Worm (Caenorhabditis elegans) whole organism, L4 larva: ENCODE data around the gene lin-12.

ENCODE experiments used
- F37D6.2 ChIP-seq: sonication (generic microtip); optimal IDR thresholded peaks from 2 replicates; lab custom pipeline; 2016; ENCODE audit warnings: mild to moderate bottlenecking, missing genetic modification characterization, missing compliant biosample characterization
- Y105C5A.15 ChIP-seq: fragments of 200-800 bp; sonication (Bioruptor generic); IDR thresholded peaks from 2 replicates; pipeline ENCODE4 v1.3.6; 2022; ENCODE audit warnings: missing genetic modification characterization, missing compliant biosample characterization
- Y48G9A.11 ChIP-seq: fragments of 200-800 bp; sonication (Bioruptor generic); IDR thresholded peaks from 2 replicates; pipeline ENCODE4 v1.3.6; 2022; ENCODE audit warnings: missing genetic modification reagents, missing genetic modification characterization, missing compliant biosample characterization
- ceh-32 ChIP-seq: sonication (generic microtip); optimal IDR thresholded peaks from 2 replicates; lab custom pipeline; 2016; ENCODE audit warnings: mild to moderate bottlenecking, missing genetic modification characterization, missing compliant biosample characterization; ENCODE audit not compliant: poor library complexity
- ceh-44 ChIP-seq: fragments of 200-800 bp; sonication (Bioruptor generic); IDR thresholded peaks from 2 replicates; pipeline ENCODE4 v1.3.6; 2022; ENCODE audit warnings: missing genetic modification reagents, missing genetic modification characterization, missing compliant biosample characterization
- ceh-82 ChIP-seq: sonication (generic microtip); optimal IDR thresholded peaks from 2 replicates; lab custom pipeline; 2017; ENCODE audit warnings: missing biosample characterization, missing genetic modification characterization
- ces-1 ChIP-seq: fragments of 150-350 bp; sonication (generic microtip); optimal IDR thresholded peaks from 4 replicates; lab custom pipeline; 2014; ENCODE audit warnings: missing biosample characterization, missing genetic modification reagents, missing genetic modification characterization
- daf-8 ChIP-seq: fragments of 200-800 bp; sonication (Bioruptor generic); IDR thresholded peaks from 2 replicates; pipeline ENCODE4 v1.3.6; 2022; ENCODE audit warnings: missing genetic modification characterization, missing compliant biosample characterization
- dmd-9 ChIP-seq: fragments of 200-800 bp; sonication (Bioruptor generic); IDR thresholded peaks from 2 replicates; pipeline ENCODE4 v1.3.6; 2022; ENCODE audit warnings: missing genetic modification reagents, missing genetic modification characterization, missing compliant biosample characterization
- dpl-1 ChIP-seq: fragments of 150-350 bp; optimal IDR thresholded peaks from 2 replicates; lab custom pipeline; 2014; ENCODE audit warnings: missing biosample characterization, missing genetic modification reagents, missing genetic modification characterization
- dve-1 ChIP-seq: sonication (generic microtip); optimal IDR thresholded peaks from 2 replicates; lab custom pipeline; 2017; ENCODE audit warnings: antibody characterized with exemption, mild to moderate bottlenecking, missing genetic modification characterization, missing compliant biosample characterization; ENCODE audit not compliant: insufficient read depth
- fkh-10 ChIP-seq: fragments of 150-350 bp; optimal IDR thresholded peaks from 2 replicates; lab custom pipeline; 2014; ENCODE audit warnings: missing biosample characterization, missing genetic modification reagents, missing genetic modification characterization
- hlh-30 ChIP-seq: sonication (generic microtip); optimal IDR thresholded peaks from 2 replicates; lab custom pipeline; 2017; ENCODE audit warnings: antibody characterized with exemption, mild to moderate bottlenecking, missing genetic modification characterization, missing compliant biosample characterization; ENCODE audit not compliant: insufficient read depth
- jun-1 ChIP-seq: fragments of 150-350 bp; optimal IDR thresholded peaks from 2 replicates; lab custom pipeline; 2014; ENCODE audit warnings: missing biosample characterization, missing genetic modification reagents, missing genetic modification characterization
- lin-1 ChIP-seq: fragments of 200-800 bp; sonication (Bioruptor generic); IDR thresholded peaks from 2 replicates; pipeline ENCODE4 v1.3.6; 2022; ENCODE audit warnings: missing genetic modification reagents, missing genetic modification characterization, missing compliant biosample characterization
- lin-13 ChIP-seq: fragments of 150-350 bp; optimal IDR thresholded peaks from 2 replicates; lab custom pipeline; 2014; ENCODE audit warnings: missing biosample characterization, missing genetic modification reagents, missing genetic modification characterization
- lin-15B ChIP-seq: fragments of 150-350 bp; sonication (generic microtip); optimal IDR thresholded peaks from 3 replicates; lab custom pipeline; 2014; ENCODE audit warnings: missing biosample characterization, missing genetic modification characterization
- lin-29 ChIP-seq: fragments of 200-800 bp; sonication (Bioruptor generic); IDR thresholded peaks from 2 replicates; pipeline ENCODE4 v1.3.6; 2022; ENCODE audit warnings: missing genetic modification reagents, missing genetic modification characterization, missing compliant biosample characterization
- lin-38 ChIP-seq: fragments of 200-800 bp; sonication (Bioruptor generic); IDR thresholded peaks from 2 replicates; pipeline ENCODE4 v1.3.6; 2022; ENCODE audit warnings: missing genetic modification reagents, missing genetic modification characterization, missing compliant biosample characterization
- madf-9 ChIP-seq: fragments of 200-800 bp; sonication (Bioruptor generic); conservative IDR thresholded peaks from 2 replicates; pipeline ENCODE4 v1.3.6; 2022; ENCODE audit warnings: missing genetic modification reagents, missing genetic modification characterization, missing compliant biosample characterization
- mes-2 ChIP-seq: sonication (generic microtip); optimal IDR thresholded peaks from 2 replicates; lab custom pipeline; 2016; ENCODE audit warnings: missing genotype, mild to moderate bottlenecking, missing genetic modification characterization, missing compliant biosample characterization; ENCODE audit not compliant: poor library complexity, severe bottlenecking
- nhr-6 ChIP-seq: fragments of 150-350 bp; optimal IDR thresholded peaks from 2 replicates; lab custom pipeline; 2014; ENCODE audit warnings: missing biosample characterization, missing genetic modification characterization
- nhr-77 ChIP-seq: fragments of 150-350 bp; optimal IDR thresholded peaks from 2 replicates; lab custom pipeline; 2014; ENCODE audit warnings: missing biosample characterization, missing genetic modification characterization
- php-3 ChIP-seq: fragments of 200-800 bp; sonication (Bioruptor generic); IDR thresholded peaks from 2 replicates; pipeline ENCODE4 v1.3.6; 2022; ENCODE audit warnings: missing genetic modification reagents, missing genetic modification characterization, missing compliant biosample characterization
- rbr-2 ChIP-seq: sonication (generic microtip); optimal IDR thresholded peaks from 2 replicates; lab custom pipeline; 2016; ENCODE audit warnings: missing genotype, missing genetic modification characterization, missing compliant biosample characterization
- sdz-12 ChIP-seq: fragments of 200-800 bp; sonication (Bioruptor generic); optimal IDR thresholded peaks from 2 replicates; lab custom pipeline; 2018; ENCODE audit warnings: mild to moderate bottlenecking, missing genetic modification characterization, missing compliant biosample characterization
- skn-1 ChIP-seq: fragments of 150-350 bp; optimal IDR thresholded peaks from 2 replicates; lab custom pipeline; 2014; ENCODE audit warnings: missing biosample characterization, missing genetic modification characterization
- unc-62 ChIP-seq, 3 experiments: fragments of 150-350 bp in 1 of 3; sonication (generic microtip); optimal IDR thresholded peaks in 2 of 3; peaks in 1 of 3; 1 replicate in 1 of 3; 2 replicates in 2 of 3; lab custom pipeline; 2014 to 2017; ENCODE audit warnings: missing biosample characterization in 3 of 3, missing genetic modification characterization in 3 of 3, missing genetic modification reagents in 3 of 3, missing genotype in 1 of 3
- ztf-7 ChIP-seq: fragments of 150-350 bp; optimal IDR thresholded peaks from 2 replicates; lab custom pipeline; 2014; ENCODE audit warnings: missing biosample characterization, missing genetic modification characterization

Gene lin-12

DNA sequence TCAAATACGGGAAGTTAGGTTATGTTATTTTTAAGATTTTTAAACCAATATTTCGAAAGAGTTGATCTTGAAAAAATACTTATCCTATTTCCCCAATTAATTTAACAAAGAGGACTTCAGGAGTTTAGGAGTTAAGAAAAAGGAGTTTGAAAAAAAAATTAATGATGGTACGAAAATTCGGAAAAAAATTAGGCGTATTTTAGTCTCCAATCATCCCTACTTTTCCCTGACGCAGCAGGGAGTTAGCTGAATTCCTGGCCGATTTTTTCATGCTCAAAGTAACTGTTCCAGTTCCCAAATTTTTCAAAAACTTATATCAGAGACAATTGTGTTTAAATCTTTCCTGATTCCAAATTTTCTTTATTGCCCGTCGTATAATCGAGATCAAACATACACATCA is 47.7 kb downstream of the lin-12 start:
- TF ChIP-seq unc-62 (GFP tag; optimal IDR thresholded peaks at IDR 0.05 in 1 of 2; lab: Kevin White, UChicago) (peak in 1 of 2 experiments; percentile 92), unc-62 (tag; optimal IDR thresholded peaks at IDR 0.05; lab: Kevin White, UChicago) (no peak), dmd-9 (GFP tag; lab: Robert Waterston, UW) (no peak)

DNA sequence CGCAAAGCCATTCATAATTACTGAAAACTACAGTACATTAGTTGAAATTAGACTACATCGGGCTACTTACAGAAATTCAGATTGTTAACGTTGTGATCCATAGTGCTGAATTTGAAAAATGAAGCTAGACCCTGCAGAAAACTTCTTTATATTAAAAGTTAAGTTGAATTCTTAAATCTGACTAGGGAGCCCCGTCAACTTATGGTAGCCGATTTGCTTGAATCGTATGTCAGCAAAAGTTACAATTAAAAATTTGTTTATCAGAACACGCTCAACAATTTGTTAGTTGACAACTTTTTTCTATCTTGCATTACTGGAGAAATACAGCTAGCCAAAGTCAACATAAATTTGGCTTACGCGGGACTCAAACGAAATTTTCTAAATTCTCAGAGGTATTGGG is 48.7 kb downstream of the lin-12 start, which contains the start of gene F59B2.14:
Gene F59B2.14, minus strand, starts transcription at position 101 of the 400 bp plus-strand sequence.
- no peak for TF ChIP-seq lin-15B
- no peak for TF ChIP-seq ztf-7 (tag; lab: Kevin White, UChicago)
- no peak for TF ChIP-seq nhr-6 (tag; lab: Kevin White, UChicago)
- TF ChIP-seq Y105C5A.15 (GFP tag; lab: Robert Waterston, UW): no peak
- TF ChIP-seq ceh-32 (tag; lab: Kevin White, UChicago): no peak
- no peak for TF ChIP-seq lin-1 (GFP tag; lab: Robert Waterston, UW)
- no peak for TF ChIP-seq madf-9 (GFP tag; lab: Robert Waterston, UW)
- no peak for TF ChIP-seq lin-13 (GFP tag; lab: Kevin White, UChicago)
- no peak for TF ChIP-seq ceh-82
- no peak for TF ChIP-seq F37D6.2 (tag; lab: Kevin White, UChicago)
- no peak for TF ChIP-seq dve-1 (tag; lab: Kevin White, UChicago)
- TF ChIP-seq skn-1 (tag; lab: Kevin White, UChicago): no peak
- no peak for TF ChIP-seq lin-29 (GFP tag; lab: Robert Waterston, UW)
- TF ChIP-seq mes-2: no peak
- no peak for TF ChIP-seq fkh-10 (GFP tag; lab: Kevin White, UChicago)
- no peak for TF ChIP-seq dpl-1 (GFP tag; lab: Kevin White, UChicago)
- TF ChIP-seq php-3 (GFP tag; lab: Robert Waterston, UW): no peak
- no peak for TF ChIP-seq rbr-2
- no peak for TF ChIP-seq sdz-12

DNA sequence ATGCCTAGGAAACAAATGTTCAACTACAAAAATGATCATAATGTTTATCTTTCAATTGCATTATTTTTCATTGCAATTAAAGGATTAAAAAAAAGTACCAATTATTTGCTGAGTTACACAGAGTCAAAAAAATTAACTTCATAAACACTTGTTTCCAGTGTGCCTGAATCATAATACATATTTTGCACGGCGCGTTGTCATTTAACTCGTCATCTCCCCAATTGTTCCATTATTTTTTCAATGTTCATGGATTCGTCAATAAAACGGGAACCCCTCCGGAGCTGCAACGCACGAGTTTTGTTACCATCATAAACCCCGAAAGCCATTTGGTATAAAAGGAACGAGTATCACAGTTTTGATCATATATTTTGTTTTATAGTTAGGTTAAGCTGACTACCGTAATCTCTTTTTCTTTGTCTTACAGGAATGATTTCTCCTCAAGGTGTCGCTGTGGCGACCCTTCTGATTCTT is 54.1 kb downstream of the lin-12 start, which contains the start of gene F59B2.12:
Gene F59B2.12, plus strand, starts transcription at position 421 of the 471 bp plus-strand sequence.
- TF ChIP-seq nhr-77 (tag; lab: Kevin White, UChicago) (no peak), ceh-44 (GFP tag; lab: Robert Waterston, UW) (no peak), ces-1 (GFP tag; lab: Kevin White, UChicago) (no peak), Y48G9A.11 (no peak), unc-62 (GFP tag; optimal IDR thresholded peaks at IDR 0.05 in 1 of 2; lab: Kevin White, UChicago) (peak in 1 of 2 experiments; percentile 90), unc-62 (tag; optimal IDR thresholded peaks at IDR 0.05; lab: Kevin White, UChicago) (no peak), dve-1 (tag; lab: Kevin White, UChicago) (no peak), daf-8 (GFP tag; lab: Robert Waterston, UW) (no peak)

DNA sequence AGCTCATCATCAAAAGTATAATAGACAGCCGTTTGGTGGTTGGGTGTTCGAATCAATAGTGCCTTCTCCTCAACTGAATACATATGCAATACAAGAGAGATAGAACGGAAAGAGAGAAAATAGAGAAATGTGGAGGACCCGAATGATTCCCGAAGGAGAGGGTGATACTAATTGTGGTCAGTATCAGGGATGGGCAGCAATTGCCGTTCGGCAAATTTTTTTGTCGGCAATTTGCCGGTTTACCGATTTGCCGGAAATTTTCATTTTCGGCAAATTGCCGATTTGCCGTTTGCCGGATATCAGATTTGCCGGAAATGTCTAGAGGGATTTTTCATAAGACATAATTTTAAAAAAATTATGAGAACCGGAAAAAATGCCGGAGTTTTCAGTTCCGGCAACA is 59.0 kb downstream of the lin-12 start, which contains the start of gene F59B2.9:
Gene F59B2.9, minus strand, starts transcription at position 101 of the 400 bp plus-strand sequence.
- no peak for TF ChIP-seq hlh-30 (tag; lab: Kevin White, UChicago)
- TF ChIP-seq lin-38: no peak
- no peak for TF ChIP-seq jun-1 (tag; lab: Kevin White, UChicago)
- TF ChIP-seq, all 104 proteins: peak for 0
